Fruit fly (Drosophila melanogaster): ENCODE data around the gene smog.

The smog gene

DNA sequence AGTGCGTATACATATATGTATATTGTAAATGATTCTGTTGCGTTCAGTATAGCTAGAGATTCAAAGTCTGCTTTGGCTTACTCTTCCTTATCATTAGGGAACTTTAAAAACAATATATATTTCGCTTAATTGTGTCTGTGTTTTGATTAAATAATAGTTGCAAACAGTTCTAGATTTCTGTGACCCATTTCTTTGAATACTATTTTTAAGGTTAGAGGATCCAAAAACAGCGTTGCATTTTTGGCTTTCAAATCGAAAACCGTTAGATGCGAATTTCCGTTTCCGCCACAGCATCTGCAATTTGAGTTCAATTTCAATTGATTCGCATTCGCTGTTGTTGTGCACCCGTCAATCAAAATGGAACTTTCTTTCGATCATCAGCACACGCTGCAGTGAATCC, 33.5 kb downstream of the smog start:
- TF ChIP-seq usp (GFP tag; optimal IDR thresholded peaks at IDR 0.05) (no peak), EcR (GFP tag; optimal IDR thresholded peaks at IDR 0.05) (no peak), CG8478 (optimal IDR thresholded peaks at IDR 0.05) (no peak), psq (optimal IDR thresholded peaks at IDR 0.05) (no peak), pan (optimal IDR thresholded peaks at IDR 0.05) (no peak), Dll (optimal IDR thresholded peaks at IDR 0.05) (no peak)

DNA sequence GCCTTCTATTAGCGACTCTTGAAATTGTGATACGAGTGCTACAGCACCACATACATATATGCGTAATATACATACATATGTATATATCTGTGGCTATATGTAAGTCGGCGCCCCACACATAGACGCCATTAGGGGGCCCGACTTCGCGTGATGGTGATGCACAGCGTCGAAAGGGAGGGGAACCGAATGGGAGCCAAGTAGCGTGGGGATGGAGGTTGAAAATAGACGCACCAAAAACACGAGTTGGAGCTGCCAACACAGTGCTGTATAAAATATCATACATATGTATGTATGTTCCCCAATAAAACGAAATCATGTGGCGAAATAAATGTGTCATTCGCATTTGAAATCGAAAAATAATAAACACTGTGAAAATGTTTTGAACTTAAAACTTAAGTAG, 34.0 kb downstream of the smog start:
- TF ChIP-seq pan (optimal IDR thresholded peaks at IDR 0.05) = no peak
- TF ChIP-seq EcR (GFP tag; optimal IDR thresholded peaks at IDR 0.05) = no peak
- TF ChIP-seq psq (optimal IDR thresholded peaks at IDR 0.05) = no peak
- no peak for TF ChIP-seq usp (GFP tag; optimal IDR thresholded peaks at IDR 0.05)
- no peak for TF ChIP-seq Dll (optimal IDR thresholded peaks at IDR 0.05)
- TF ChIP-seq CG8478 (optimal IDR thresholded peaks at IDR 0.05) = no peak

DNA sequence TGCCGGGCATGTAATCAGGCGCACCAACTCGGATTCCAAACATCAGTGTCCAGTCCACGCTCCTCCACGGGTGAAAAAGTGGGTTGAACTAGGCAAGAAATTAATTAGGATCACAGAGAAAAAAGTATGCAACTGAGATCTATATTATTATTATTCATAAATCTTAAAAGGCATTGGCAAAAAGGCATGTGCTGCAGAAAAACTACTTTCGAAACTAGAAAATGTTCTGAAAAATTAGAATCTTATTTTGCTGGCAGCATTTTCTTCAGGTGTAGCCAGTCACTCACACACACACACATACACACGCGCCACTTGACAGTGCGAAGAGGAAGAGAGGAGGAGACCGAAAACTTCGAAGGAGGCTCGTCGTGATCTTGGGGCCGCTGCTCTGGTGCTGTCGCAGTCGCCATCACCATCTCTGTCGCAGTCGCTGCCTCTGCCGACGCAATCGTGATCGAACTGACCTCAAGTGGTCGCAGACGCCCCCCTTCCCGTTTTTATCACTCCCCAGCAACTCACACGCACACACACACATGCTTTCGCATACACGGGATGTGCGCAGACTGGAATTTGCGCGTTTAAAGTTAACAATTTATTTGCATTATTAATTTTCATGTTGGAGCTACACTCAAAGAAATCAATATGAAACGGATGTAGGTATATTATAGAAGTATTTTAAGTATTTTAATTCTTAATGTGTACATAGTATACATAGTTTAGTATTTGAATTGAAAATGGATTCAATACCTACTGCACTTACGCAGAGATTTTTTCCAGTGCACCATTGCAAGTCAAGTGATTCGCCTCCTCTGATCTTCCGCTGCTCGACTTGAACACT, 34.9 kb downstream of the smog start:
- TF ChIP-seq psq (optimal IDR thresholded peaks at IDR 0.05) (no peak), Dll (optimal IDR thresholded peaks at IDR 0.05) (no peak), EcR (GFP tag; optimal IDR thresholded peaks at IDR 0.05) (no peak), pan (optimal IDR thresholded peaks at IDR 0.05) (no peak), usp (GFP tag; optimal IDR thresholded peaks at IDR 0.05) (no peak), CG8478 (optimal IDR thresholded peaks at IDR 0.05) (no peak)

DNA sequence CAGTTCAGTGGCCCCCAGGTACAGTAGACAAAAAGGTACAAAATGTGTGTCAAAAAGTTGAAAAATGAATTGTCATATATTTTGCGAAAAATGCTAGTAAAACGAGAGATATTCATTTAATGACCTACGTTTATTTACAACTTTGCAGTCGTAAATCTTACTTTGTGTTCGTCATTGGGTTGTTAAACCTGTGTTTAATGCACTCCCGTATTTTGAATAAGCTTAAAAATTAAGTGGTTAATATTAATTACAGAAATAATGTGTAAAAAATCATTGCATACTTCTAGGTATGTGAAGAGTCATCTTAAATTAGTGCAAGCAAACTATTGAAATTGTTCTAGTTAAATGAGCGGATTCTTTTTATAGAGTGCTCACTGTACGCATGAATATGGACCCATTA, 35.9 kb downstream of the smog start:
- no peak for TF ChIP-seq Dll (optimal IDR thresholded peaks at IDR 0.05)
- TF ChIP-seq pan (optimal IDR thresholded peaks at IDR 0.05) = no peak
- TF ChIP-seq psq (optimal IDR thresholded peaks at IDR 0.05) = no peak
- no peak for TF ChIP-seq EcR (GFP tag; optimal IDR thresholded peaks at IDR 0.05)
- no peak for TF ChIP-seq usp (GFP tag; optimal IDR thresholded peaks at IDR 0.05)
- TF ChIP-seq CG8478 (optimal IDR thresholded peaks at IDR 0.05) = no peak

DNA sequence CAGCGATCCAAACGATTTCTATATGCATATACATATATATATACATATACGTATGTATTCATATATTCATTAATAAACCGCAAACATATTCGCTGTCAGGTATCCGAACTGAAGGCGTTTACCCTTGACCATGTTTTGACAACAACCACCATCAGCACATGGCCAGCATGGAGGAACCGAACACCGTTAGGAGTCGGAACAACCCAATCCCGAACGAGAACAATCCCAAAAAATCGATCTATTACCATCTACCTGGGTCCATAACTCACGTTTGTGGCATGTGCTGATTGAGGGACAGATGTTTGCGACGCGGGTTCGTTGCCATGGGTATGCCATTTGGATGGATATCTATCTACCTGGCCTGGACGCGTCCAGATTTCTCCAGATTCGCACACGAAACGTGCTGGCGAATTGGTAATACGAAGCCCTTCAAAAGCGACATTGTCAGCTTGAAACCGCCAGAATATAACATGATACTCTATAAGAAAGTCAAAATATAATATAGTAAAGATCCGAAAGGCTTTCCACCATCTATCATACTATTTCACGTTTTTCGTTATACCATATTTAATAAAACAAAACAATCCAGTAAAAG, 36.9 kb downstream of the smog start, which contains the start of gene CG15625:
CG15625 (plus strand) TSS at position 545 of the 595 bp plus-strand sequence.
- no peak for TF ChIP-seq psq (optimal IDR thresholded peaks at IDR 0.05)
- TF ChIP-seq usp (GFP tag; optimal IDR thresholded peaks at IDR 0.05) = no peak
- no peak for TF ChIP-seq pan (optimal IDR thresholded peaks at IDR 0.05)
- TF ChIP-seq EcR (GFP tag; optimal IDR thresholded peaks at IDR 0.05) = no peak
- no peak for TF ChIP-seq Dll (optimal IDR thresholded peaks at IDR 0.05)
- TF ChIP-seq CG8478 (optimal IDR thresholded peaks at IDR 0.05) = no peak

DNA sequence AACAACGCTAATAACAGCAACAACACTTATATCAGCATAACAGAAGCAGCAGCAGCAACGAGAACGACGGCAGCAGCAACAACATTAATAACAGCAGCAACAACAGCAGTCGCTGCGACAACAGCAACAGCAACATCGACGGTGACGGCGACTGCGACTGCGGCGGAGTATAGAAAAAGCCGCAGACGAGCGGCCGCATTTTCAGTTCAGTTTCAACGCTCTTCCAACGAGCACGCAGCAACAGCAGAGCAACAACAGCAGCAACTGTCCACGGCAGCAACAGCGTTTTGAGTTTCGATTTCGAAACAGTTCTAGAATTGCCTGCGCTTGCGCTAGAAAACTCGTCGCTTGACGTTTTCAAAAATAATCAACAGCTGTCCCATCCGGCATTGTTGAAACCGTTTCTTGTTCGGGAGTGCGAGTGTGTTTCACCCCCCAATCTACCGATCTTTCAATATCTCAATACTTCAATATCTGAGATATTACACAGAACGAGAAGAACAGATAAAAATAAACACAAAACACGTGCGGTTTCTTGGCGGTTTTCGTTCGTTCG, 39.3 kb downstream of the smog start, which contains the start of gene CG3036:
CG3036 (plus strand) TSS at position 199 of the 556 bp plus-strand sequence.
- TF ChIP-seq Dll (optimal IDR thresholded peaks at IDR 0.05) (no peak), EcR (GFP tag; optimal IDR thresholded peaks at IDR 0.05) (no peak), pan (optimal IDR thresholded peaks at IDR 0.05) (no peak), CG8478 (optimal IDR thresholded peaks at IDR 0.05) (no peak), psq (optimal IDR thresholded peaks at IDR 0.05) (no peak)

DNA sequence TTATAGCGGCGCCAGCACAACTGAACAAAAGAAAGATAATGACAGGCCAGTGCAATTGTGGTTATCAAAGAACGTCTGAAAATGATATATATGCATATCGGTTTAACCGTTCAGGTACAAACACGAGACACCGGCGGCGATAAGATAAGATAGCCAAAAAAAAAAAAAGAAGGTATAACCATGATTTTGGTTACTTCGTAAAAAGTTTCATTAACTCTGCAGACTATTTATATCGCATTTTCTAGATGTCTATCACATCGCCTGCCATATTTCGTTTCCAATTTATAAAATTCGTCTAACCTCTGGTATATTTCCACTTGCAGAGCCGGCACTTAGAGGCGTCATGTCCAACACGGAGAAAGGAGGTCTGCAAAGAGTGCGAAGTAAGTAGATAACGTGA, 40.9 kb downstream of the smog start:
- TF ChIP-seq usp (GFP tag; optimal IDR thresholded peaks at IDR 0.05) = no peak
- no peak for TF ChIP-seq pan (optimal IDR thresholded peaks at IDR 0.05)
- no peak for TF ChIP-seq EcR (GFP tag; optimal IDR thresholded peaks at IDR 0.05)
- no peak for TF ChIP-seq Dll (optimal IDR thresholded peaks at IDR 0.05)
- TF ChIP-seq psq (optimal IDR thresholded peaks at IDR 0.05) = no peak
- TF ChIP-seq CG8478 (optimal IDR thresholded peaks at IDR 0.05) = no peak

DNA sequence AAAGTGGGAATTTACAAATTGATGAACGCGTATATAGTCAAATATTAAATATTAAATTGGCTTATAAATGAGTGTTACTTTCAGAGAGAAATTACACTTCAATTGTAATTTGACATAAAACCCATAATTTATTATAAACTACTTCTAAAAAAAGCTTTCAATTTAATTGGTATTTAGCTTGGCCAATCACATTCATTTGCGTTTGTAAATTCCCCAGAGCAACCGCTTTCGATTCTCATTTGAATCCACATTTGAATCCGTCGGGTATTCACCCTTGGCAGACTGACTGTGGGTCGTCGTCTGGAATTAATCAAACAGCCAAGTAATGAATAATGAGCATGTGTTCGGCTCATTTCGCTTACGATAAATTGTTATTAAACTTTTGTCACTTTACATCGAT, 43.2 kb downstream of the smog start:
- TF ChIP-seq EcR (GFP tag; optimal IDR thresholded peaks at IDR 0.05) = no peak
- TF ChIP-seq pan (optimal IDR thresholded peaks at IDR 0.05) = no peak
- no peak for TF ChIP-seq psq (optimal IDR thresholded peaks at IDR 0.05)
- no peak for TF ChIP-seq usp (GFP tag; optimal IDR thresholded peaks at IDR 0.05)
- TF ChIP-seq Dll (optimal IDR thresholded peaks at IDR 0.05) = no peak
- no peak for TF ChIP-seq CG8478 (optimal IDR thresholded peaks at IDR 0.05)

DNA sequence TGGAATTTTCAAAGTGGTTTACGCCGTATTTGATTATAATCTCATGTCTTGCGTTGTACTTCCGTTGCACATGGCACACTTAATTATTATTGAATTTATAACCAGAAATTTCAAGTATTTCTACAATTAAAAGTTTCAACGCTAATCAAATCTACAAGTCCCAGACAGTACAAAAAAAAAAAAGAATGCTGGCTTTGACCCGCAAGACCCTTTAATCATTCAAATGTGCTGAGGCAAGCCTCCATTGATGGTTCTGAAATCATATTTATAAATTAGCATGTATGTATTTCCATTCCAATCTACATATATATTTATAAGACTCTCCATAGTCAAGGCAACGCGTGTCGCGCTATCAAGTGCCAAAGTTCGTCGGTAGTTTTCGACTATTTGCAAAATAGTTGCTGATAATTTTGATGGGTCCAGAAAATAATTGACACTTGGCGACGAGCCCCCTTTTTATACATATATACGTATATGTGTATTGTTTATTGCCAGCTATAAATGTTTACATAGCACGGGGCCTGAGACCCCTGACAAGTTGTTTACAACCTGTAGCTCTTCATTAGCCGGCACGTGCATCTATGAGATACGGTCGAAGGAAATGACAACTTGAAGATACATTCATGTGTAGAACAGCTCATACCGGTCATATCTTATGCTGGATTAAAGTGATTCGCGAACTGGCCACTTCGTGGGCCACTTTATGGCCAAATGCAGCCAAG, 44.0 kb downstream of the smog start:
- TF ChIP-seq EcR (GFP tag; optimal IDR thresholded peaks at IDR 0.05) (no peak), CG8478 (optimal IDR thresholded peaks at IDR 0.05) (no peak), pan (optimal IDR thresholded peaks at IDR 0.05) (no peak), psq (optimal IDR thresholded peaks at IDR 0.05) (no peak)

DNA sequence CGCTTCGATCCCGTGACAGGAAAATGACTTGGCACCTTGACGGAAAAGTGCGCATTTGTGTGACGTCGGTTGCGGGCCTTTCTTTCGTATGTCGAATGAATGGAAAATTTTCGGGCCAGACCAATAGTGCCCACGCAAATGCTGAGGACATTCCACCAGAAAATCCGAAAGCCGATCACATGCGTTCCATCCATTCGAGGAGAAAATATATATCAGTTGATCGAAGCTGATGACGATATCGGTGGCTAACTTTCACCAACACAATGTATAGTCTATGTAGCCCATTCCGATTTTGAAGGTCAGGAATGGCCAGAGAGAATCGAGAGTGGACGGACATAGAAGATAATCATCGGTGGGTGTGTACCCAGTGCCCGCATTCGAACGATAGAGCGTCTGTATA, 45.5 kb downstream of the smog start:
- TF ChIP-seq EcR (GFP tag; optimal IDR thresholded peaks at IDR 0.05) = no peak
- TF ChIP-seq Dll (optimal IDR thresholded peaks at IDR 0.05) = no peak
- no peak for TF ChIP-seq pan (optimal IDR thresholded peaks at IDR 0.05)
- TF ChIP-seq psq (optimal IDR thresholded peaks at IDR 0.05) = no peak
- TF ChIP-seq CG8478 (optimal IDR thresholded peaks at IDR 0.05) = no peak

DNA sequence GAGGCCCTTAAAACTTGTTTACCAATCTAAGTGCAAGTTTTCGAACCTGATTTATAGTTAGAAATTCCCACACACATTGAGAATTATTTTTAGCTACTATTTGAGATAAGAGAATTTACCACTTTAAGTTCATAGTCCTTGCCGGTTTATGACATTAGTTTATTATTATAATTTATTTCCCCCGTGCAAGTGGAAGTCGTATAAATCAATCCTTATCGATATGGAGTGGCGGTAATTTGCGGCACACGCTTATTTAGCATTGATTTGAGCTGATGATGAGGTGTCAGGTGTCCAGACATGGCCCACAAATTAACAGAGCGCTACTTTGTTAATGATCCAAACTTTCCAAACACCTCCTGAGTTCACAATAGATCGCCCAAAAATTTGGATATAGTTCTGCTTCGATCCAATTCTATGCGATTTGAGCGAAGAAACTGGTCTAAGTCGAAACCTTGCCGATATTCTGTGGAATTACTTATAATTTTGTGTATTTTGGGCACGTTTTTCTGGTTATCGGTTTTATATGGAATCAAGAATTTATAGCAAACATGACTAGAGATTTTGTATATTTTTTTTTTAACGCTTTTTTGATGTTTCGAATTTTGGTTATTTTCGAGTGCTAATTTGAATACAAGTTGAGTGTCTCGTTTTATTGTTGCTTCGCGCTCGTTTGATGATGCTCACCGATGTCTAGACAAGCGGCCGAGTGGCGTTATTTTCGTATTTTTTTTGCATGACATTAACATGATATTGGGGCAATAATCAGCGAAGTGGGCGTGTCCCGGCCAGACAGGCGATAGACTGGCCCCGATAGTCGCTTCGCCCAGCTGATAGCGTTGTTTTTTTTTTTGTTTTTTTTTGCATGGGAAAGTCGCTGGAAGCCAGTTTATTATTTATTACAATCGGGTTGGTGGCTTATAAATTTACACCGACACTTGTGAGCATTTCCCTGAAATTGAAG, 47.2 kb downstream of the smog start:
- TF ChIP-seq Dll (optimal IDR thresholded peaks at IDR 0.05) = no peak
- no peak for TF ChIP-seq pan (optimal IDR thresholded peaks at IDR 0.05)
- no peak for TF ChIP-seq psq (optimal IDR thresholded peaks at IDR 0.05)
- no peak for TF ChIP-seq CG8478 (optimal IDR thresholded peaks at IDR 0.05)
- TF ChIP-seq usp (GFP tag; optimal IDR thresholded peaks at IDR 0.05) = no peak
- TF ChIP-seq EcR (GFP tag; optimal IDR thresholded peaks at IDR 0.05) = no peak
